Fruit fly (Drosophila melanogaster): Measurements from ENCODE around the gene CG7016.

The CG7016 gene

DNA sequence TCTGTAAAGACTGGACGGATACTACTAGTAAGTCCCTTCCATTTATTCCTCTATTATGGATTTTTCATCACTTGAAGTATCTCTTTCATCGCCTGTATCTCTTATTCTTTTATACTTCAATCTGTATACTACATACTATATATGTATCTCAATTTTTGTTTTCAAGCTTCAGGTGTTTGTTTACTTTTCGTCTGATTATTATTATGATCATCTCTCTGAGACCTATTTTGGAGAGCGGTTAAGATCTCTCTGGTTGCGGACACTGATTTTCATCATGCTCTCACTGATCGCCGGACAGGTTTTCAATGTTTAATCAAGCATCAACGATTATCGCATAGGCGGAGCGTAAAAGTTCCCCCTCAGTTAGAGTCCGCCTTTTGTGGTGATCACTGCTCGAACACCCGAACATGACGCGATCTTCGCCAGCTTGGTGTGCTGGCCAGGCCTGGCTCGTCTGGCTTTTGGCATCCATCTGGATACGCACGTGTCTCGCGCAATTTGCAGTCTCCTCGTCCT is at the start of gene CG7016:
TSS of gene CG7016 (plus strand) at position 358 of the 516 bp plus-strand sequence.
- TF ChIP-seq h (optimal IDR thresholded peaks at IDR 0.05) (no peak), Myc (optimal IDR thresholded peaks at IDR 0.05) (no peak), psq (optimal IDR thresholded peaks at IDR 0.05) (no peak), insv (optimal IDR thresholded peaks at IDR 0.05) (no peak), ttk (optimal IDR thresholded peaks at IDR 0.05) (no peak)

DNA sequence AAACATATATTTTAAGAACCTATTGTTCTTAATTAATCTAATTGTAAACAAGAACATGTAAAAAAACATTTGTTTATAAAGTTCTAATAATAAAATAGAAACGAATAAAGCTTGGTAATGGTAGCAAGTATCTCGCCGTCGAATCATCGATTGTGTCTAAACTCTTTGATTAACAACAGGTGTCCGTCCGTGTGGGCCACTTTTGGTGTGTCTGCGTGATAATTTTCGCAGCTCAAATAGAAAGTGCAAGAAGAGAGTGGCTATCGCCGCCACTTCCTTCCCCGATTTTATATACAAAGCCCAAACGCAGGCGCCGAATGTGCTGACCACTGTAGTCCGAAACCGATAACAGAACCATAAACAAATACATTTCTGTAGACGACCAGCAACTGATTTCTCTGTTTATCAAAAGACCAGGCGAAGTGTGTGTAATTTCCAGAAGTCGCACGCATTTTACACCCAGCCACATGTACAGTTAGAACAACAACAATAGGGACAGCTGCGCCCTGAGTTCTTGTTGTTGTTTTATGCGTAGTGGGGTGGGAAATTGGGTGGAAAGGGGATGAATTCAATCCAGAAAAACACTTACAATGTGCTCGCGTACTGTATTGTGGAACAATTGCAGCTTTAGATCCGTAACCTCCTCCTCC is 49.6 kb upstream of the CG7016 start:
- TF ChIP-seq Myc (optimal IDR thresholded peaks at IDR 0.05) (no peak), ttk (optimal IDR thresholded peaks at IDR 0.05) (no peak), psq (optimal IDR thresholded peaks at IDR 0.05) (no peak), Sin3A (optimal IDR thresholded peaks at IDR 0.05) (no peak), h (optimal IDR thresholded peaks at IDR 0.05) (no peak), insv (optimal IDR thresholded peaks at IDR 0.05) (no peak)

DNA sequence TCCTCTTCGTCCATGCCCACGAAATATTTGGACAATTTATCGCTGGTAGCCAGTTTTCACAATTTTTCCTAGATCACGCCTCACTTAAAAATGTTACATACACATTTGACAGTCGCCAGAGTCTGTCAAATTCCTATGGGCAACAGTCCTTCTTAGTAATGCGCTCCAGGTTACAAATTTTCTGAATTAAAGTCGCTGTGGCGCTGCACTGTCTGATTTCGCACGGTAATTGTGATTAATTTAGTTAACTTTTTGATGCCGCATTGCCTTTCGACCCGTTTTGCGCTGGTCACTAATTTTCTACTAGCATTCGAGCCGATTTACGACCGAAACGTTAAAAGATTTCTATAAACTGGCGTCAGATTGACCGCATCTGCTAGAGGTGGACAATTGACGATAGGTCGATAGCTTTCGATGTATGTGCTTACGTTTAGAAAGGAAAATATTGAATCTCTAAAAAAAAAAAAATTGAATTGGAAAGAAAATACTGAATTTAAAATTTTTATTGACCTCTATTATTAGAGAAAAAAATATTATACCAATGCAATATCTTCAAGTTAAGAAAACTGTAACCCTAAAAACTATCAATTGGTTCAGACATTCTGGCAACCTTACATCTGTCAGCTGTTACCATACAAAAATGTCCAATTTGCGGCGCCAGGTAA is 49.0 kb upstream of the CG7016 start, which contains the start of the genes lili and CG34150:
TSS of gene lili (minus strand) at position 376 of the 665 bp plus-strand sequence.
TSS of gene CG34150 (plus strand) at position 626 of the 665 bp plus-strand sequence.
- TF ChIP-seq Myc (optimal IDR thresholded peaks at IDR 0.05) (no peak), psq (optimal IDR thresholded peaks at IDR 0.05) (no peak), h (optimal IDR thresholded peaks at IDR 0.05) (no peak), ttk (optimal IDR thresholded peaks at IDR 0.05) (no peak), insv (optimal IDR thresholded peaks at IDR 0.05) (no peak), Sin3A (optimal IDR thresholded peaks at IDR 0.05) (no peak)

- TF ChIP-seq insv (optimal IDR thresholded peaks at IDR 0.05) (no peak), psq (optimal IDR thresholded peaks at IDR 0.05) (no peak), Myc (optimal IDR thresholded peaks at IDR 0.05) (no peak), Sin3A (optimal IDR thresholded peaks at IDR 0.05) (no peak), h (optimal IDR thresholded peaks at IDR 0.05) (no peak), ttk (optimal IDR thresholded peaks at IDR 0.05) (no peak)
Observed at dm6 chr3R:24816993-24817854, 45.5 kb upstream of the CG7016 start, which contains the start of the genes CG5808 and Saf-B. CG5808 (minus strand) TSS chr3R:24817007. Saf-B (plus strand) TSS chr3R:24817464.

DNA sequence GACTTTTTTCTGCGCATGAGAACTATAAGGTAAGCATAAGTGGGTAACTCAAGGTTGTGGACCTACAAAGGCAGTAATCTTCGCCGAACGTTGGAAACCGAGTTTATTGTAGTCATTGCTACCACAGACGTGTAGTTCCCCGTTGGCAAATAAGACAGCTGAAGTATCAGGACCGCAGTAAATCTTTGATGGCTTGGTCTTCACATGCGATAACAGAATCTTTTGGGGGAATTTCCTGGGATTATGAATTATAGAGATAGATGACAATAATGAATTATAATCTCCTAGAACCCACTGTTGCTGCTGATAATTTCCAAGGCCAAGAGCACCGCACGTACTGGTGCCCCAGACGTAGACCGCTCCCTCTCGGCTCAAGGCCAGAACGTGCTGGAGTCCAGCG is 39.7 kb upstream of the CG7016 start:
- no peak for TF ChIP-seq ttk (optimal IDR thresholded peaks at IDR 0.05)
- TF ChIP-seq insv (optimal IDR thresholded peaks at IDR 0.05), result no peak

- no peak for TF ChIP-seq ttk (optimal IDR thresholded peaks at IDR 0.05)
- TF ChIP-seq Sin3A (optimal IDR thresholded peaks at IDR 0.05), result no peak
- no peak for TF ChIP-seq insv (optimal IDR thresholded peaks at IDR 0.05)
- TF ChIP-seq h (optimal IDR thresholded peaks at IDR 0.05), result no peak
- no peak for TF ChIP-seq Myc (optimal IDR thresholded peaks at IDR 0.05)
- no peak for TF ChIP-seq psq (optimal IDR thresholded peaks at IDR 0.05)
Observed at dm6 chr3R:24825548-24825947, 37.2 kb upstream of the CG7016 start, which contains the start of gene niki. niki (minus strand) TSS chr3R:24825648.

DNA sequence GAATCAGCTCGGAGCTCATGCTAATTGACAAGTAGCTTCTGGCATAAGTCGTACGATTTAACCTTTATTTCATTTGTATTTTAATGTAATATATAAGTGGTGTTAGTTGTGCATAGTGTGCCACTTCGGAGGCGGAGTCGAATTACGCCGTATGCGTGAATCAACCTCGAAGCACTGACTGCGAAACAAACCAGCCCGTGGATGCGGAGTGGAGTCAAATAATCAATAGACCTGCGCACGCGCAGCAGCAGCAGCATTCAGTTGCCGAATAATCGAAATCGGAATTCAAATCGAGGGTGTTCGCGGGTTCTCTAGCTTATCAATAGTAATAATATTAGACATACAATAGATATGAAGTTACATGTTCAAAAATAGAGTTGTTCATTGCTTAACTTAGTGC is 34.5 kb upstream of the CG7016 start, which contains the start of gene RabX4:
TSS of gene RabX4 (minus strand) at position 176 of the 400 bp plus-strand sequence.
- TF ChIP-seq Sin3A (optimal IDR thresholded peaks at IDR 0.05), result no peak
- no peak for TF ChIP-seq Myc (optimal IDR thresholded peaks at IDR 0.05)
- TF ChIP-seq h (optimal IDR thresholded peaks at IDR 0.05), result no peak
- no peak for TF ChIP-seq psq (optimal IDR thresholded peaks at IDR 0.05)
- no peak for TF ChIP-seq ttk (optimal IDR thresholded peaks at IDR 0.05)

dm6 chr3R:24829887-24830351 is 32.8 kb upstream of the CG7016 start, which contains the start of the genes Kaz and CG43273:
Kaz (minus strand) TSS chr3R:24829959.
CG43273 (plus strand) TSS chr3R:24830301.
- TF ChIP-seq ttk (optimal IDR thresholded peaks at IDR 0.05) (no peak), h (optimal IDR thresholded peaks at IDR 0.05) (no peak)

DNA sequence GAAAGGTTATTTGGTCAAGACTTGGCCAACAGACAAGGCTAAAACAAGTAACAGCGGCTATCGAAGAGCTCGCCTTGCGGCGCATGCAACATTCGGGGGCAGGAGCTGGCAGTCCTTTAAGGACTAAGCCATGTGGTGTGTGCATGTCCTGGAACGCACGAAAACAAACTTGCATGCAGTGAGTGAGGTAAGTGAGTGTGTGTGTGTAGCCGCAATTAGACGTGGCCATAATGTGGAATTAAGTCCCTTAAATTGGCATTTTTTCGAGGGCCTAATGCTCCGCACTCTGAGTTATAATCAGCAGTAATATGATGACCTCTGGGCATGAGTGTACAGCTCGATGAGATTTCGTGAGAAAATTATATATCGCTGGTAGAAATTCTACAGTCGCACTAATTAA is 29.1 kb upstream of the CG7016 start, which contains the start of gene sosie:
TSS of gene sosie (plus strand) at position 301 of the 400 bp plus-strand sequence.
- no peak for TF ChIP-seq Myc (optimal IDR thresholded peaks at IDR 0.05)
- no peak for TF ChIP-seq h (optimal IDR thresholded peaks at IDR 0.05)
- no peak for TF ChIP-seq Sin3A (optimal IDR thresholded peaks at IDR 0.05)
- TF ChIP-seq insv (optimal IDR thresholded peaks at IDR 0.05), result no peak
- TF ChIP-seq psq (optimal IDR thresholded peaks at IDR 0.05), result no peak

- TF ChIP-seq insv (optimal IDR thresholded peaks at IDR 0.05) (no peak), ttk (optimal IDR thresholded peaks at IDR 0.05) (no peak), Sin3A (optimal IDR thresholded peaks at IDR 0.05) (no peak), h (optimal IDR thresholded peaks at IDR 0.05) (no peak), psq (optimal IDR thresholded peaks at IDR 0.05) (no peak), Myc (optimal IDR thresholded peaks at IDR 0.05) (no peak)
Observed at dm6 chr3R:24841063-24841462, 21.7 kb upstream of the CG7016 start, which contains the start of gene CG33658. CG33658 (minus strand) TSS chr3R:24841163.

- TF ChIP-seq Sin3A (optimal IDR thresholded peaks at IDR 0.05), result no peak
- TF ChIP-seq insv (optimal IDR thresholded peaks at IDR 0.05), result no peak
- no peak for TF ChIP-seq Myc (optimal IDR thresholded peaks at IDR 0.05)
- no peak for TF ChIP-seq psq (optimal IDR thresholded peaks at IDR 0.05)
- TF ChIP-seq ttk (optimal IDR thresholded peaks at IDR 0.05), result no peak
- no peak for TF ChIP-seq h (optimal IDR thresholded peaks at IDR 0.05)
Observed at dm6 chr3R:24841635-24842034, 21.1 kb upstream of the CG7016 start, which contains the start of gene Esp. Esp (plus strand) TSS chr3R:24841935.

Data from Kc167 (cell line).